Fruit fly (Drosophila melanogaster): Measurements from ENCODE around the gene GstD9.

dm6 chr3R:12345989-12346388 lies 21.4 kb downstream of the GstD9 start:
- TF ChIP-seq CG8478 (optimal IDR thresholded peaks at IDR 0.05) = no peak
- TF ChIP-seq CTCF (optimal IDR thresholded peaks at IDR 0.05) = no peak
